Fruit fly (Drosophila melanogaster): ENCODE measurements around the gene PGRP-LC.

PGRP-LC gene

DNA sequence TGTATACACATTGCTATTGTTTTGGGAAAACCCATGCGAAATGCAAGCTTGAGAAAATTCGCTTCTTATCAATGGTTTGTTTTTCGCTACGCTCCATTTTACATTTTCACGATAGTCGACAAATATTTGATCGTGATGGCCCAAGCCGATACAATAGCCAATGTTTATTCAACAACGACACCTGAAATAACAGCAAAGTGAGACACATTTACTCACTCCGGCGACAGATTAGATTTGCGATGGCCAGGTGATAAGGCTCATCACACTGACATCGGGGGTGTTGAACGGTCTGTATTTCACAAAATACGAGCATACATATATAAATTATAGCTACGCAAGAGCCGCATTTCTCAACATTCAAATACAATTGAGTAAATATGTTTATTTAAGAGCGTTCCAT, 58.5 kb downstream of the PGRP-LC start (continued):
- TF ChIP-seq Gug (GFP tag; IDR thresholded peaks at IDR 0.05) (no peak), CG11456 (GFP tag; IDR thresholded peaks at IDR 0.05) (no peak; the same call in 2 of the 3 replicates), pnt (GFP tag; optimal IDR thresholded peaks at IDR 0.05) (peak; percentile 25), CG18619 (GFP tag; optimal IDR thresholded peaks at IDR 0.05) (peak; percentile 52), esg (GFP tag; conservative IDR thresholded peaks at IDR 0.05) (no peak), CG7786 (GFP tag; optimal IDR thresholded peaks at IDR 0.05) (peak; percentile 31), tin (GFP tag; optimal IDR thresholded peaks at IDR 0.05) (peak; percentile 24), dmrt11E (tag; optimal IDR thresholded peaks at IDR 0.05) (no peak), lilli (GFP tag; optimal IDR thresholded peaks at IDR 0.05) (peak; percentile 17), Fer3 (tag; optimal IDR thresholded peaks at IDR 0.05) (peak; percentile 84), Chrac-16 (GFP tag; optimal IDR thresholded peaks at IDR 0.05) (no peak), CrebB (tag; optimal IDR thresholded peaks at IDR 0.05) (peak; percentile 76), CG8388 (GFP tag; optimal IDR thresholded peaks at IDR 0.05) (peak; percentile 70), zen2 (GFP tag; IDR thresholded peaks at IDR 0.05; ENCODE audit: partially characterized antibody) (no peak), Fer2 (tag; optimal IDR thresholded peaks at IDR 0.05) (peak; percentile 59), sens (GFP tag) (peak; percentile 52), nerfin-1 (tag; optimal IDR thresholded peaks at IDR 0.05) (peak; percentile 56), CG17612 (GFP tag; IDR thresholded peaks at IDR 0.05) (no peak), Pdp1 (GFP tag; optimal IDR thresholded peaks at IDR 0.05) (peak; percentile 17 to 24), CG3726 (GFP tag; IDR thresholded peaks at IDR 0.05) (peak; percentile 5; the same call in 1 of the 3 replicates), CG5953 (GFP tag; IDR thresholded peaks at IDR 0.05) (0 out of 2 replicates have a peak, but pooled peaks have one; percentile 38), CG4424 (GFP tag; optimal IDR thresholded peaks at IDR 0.05) (peak; percentile 24), Lim3 (GFP tag; IDR thresholded peaks at IDR 0.05) (no peak), trem (tag; optimal IDR thresholded peaks at IDR 0.05) (peak; percentile 13), seq (GFP tag; IDR thresholded peaks at IDR 0.05) (peak; percentile 35; the same call in 1 of the 2 replicates), CG15011 (GFP tag; optimal IDR thresholded peaks at IDR 0.05) (peak; percentile 87), Xbp1 (GFP tag; optimal IDR thresholded peaks at IDR 0.05) (no peak), CG2129 (GFP tag; IDR thresholded peaks at IDR 0.05; ENCODE audit: partially characterized antibody) (no peak), CG4282 (GFP tag; optimal IDR thresholded peaks at IDR 0.05) (no peak), stwl (tag; optimal IDR thresholded peaks at IDR 0.05) (no peak), kni (GFP tag; optimal IDR thresholded peaks at IDR 0.05) (peak; percentile 26), CG12155 (GFP tag; optimal IDR thresholded peaks at IDR 0.05) (no peak), Side (GFP tag; optimal IDR thresholded peaks at IDR 0.05) (peak; percentile 86), cwo (GFP tag; optimal IDR thresholded peaks at IDR 0.05) (peak; percentile 84), CG17385 (GFP tag; optimal IDR thresholded peaks at IDR 0.05) (peak; percentile 36), lab (GFP tag; optimal IDR thresholded peaks at IDR 0.05) (peak; percentile 97), CG9876 (GFP tag; optimal IDR thresholded peaks at IDR 0.05) (no peak), HLH3B (GFP tag; IDR thresholded peaks at IDR 0.05) (peak; percentile 51; the same call in 1 of the 2 replicates), CG8765 (GFP tag; IDR thresholded peaks at IDR 0.05) (no peak), CG4820 (GFP tag; optimal IDR thresholded peaks at IDR 0.05) (peak; percentile 12), CG18599 (GFP tag; optimal IDR thresholded peaks at IDR 0.05) (peak; percentile 96), CG17359 (tag; optimal IDR thresholded peaks at IDR 0.05) (peak; percentile 78), CG10565 (GFP tag; optimal IDR thresholded peaks at IDR 0.05) (no peak), CG8359 (GFP tag; optimal IDR thresholded peaks at IDR 0.05; ENCODE audit: borderline replicate concordance) (peak; percentile 56), Sry-β (GFP tag; optimal IDR thresholded peaks at IDR 0.05) (no peak), CG5180 (GFP tag; optimal IDR thresholded peaks at IDR 0.05) (peak; percentile 69), ac (GFP tag; optimal IDR thresholded peaks at IDR 0.05) (peak; percentile 62), CG31441 (GFP tag; IDR thresholded peaks at IDR 0.05) (peak; percentile 35; the same call in 1 of the 2 replicates), al (GFP tag; IDR thresholded peaks at IDR 0.05) (0 out of 2 replicates have a peak, but pooled peaks have one; percentile 18), B-H1 (GFP tag; IDR thresholded peaks at IDR 0.05) (peak; percentile 15; the same call in 1 of the 3 replicates)
